Worm (Caenorhabditis elegans) whole organism, L2 larva: ENCODE results near the gene D1025.10.

Experiments used
- C34F6.9 ChIP-seq: fragments of 150-350 bp; optimal IDR thresholded peaks from 2 replicates; lab custom pipeline; 2014; ENCODE audit warnings: missing biosample characterization, missing genetic modification characterization
- Y55F3AM.14 ChIP-seq: fragments of 200-800 bp; sonication (Bioruptor generic); optimal IDR thresholded peaks from 2 replicates; lab custom pipeline; 2018; ENCODE audit warnings: mild to moderate bottlenecking, missing genetic modification characterization, missing compliant biosample characterization
- ZK546.5 ChIP-seq: sonication (generic microtip); optimal IDR thresholded peaks from 2 replicates; lab custom pipeline; 2017; ENCODE audit warnings: missing biosample characterization, missing genetic modification characterization
- alr-1 ChIP-seq: fragments of 150-350 bp; optimal IDR thresholded peaks from 2 replicates; lab custom pipeline; 2014; ENCODE audit warnings: missing biosample characterization, missing genetic modification characterization
- aly-2 ChIP-seq: fragments of 150-350 bp; optimal IDR thresholded peaks from 2 replicates; lab custom pipeline; 2014; ENCODE audit warnings: missing biosample characterization, missing genetic modification characterization
- ama-1 ChIP-seq: fragments of 150-350 bp; optimal IDR thresholded peaks from 2 replicates; lab custom pipeline; 2018; ENCODE audit warnings: inconsistent platforms
- ceh-16 ChIP-seq: fragments of 150-350 bp; optimal IDR thresholded peaks from 2 replicates; lab custom pipeline; 2014; ENCODE audit warnings: missing biosample characterization, missing genetic modification characterization
- crh-2 ChIP-seq: sonication (generic microtip); optimal IDR thresholded peaks from 2 replicates; lab custom pipeline; 2017; ENCODE audit warnings: missing biosample characterization, missing genetic modification characterization
- dmd-4 ChIP-seq: sonication (generic microtip); optimal IDR thresholded peaks from 2 replicates; lab custom pipeline; 2017; ENCODE audit warnings: missing biosample characterization, missing genetic modification characterization
- elt-1 ChIP-seq: fragments of 150-350 bp; optimal IDR thresholded peaks from 2 replicates; lab custom pipeline; 2014; ENCODE audit warnings: missing biosample characterization, missing genetic modification characterization
- fos-1 ChIP-seq: fragments of 150-350 bp; optimal IDR thresholded peaks from 2 replicates; lab custom pipeline; 2014; ENCODE audit warnings: missing biosample characterization, missing genetic modification characterization
- gmeb-1 ChIP-seq: fragments of 150-350 bp; optimal IDR thresholded peaks from 2 replicates; lab custom pipeline; 2014; ENCODE audit warnings: missing biosample characterization, missing genetic modification characterization
- lin-11 ChIP-seq: fragments of 150-350 bp; sonication (generic microtip); optimal IDR thresholded peaks from 2 replicates; lab custom pipeline; 2014; ENCODE audit warnings: missing biosample characterization, missing genetic modification characterization, inconsistent platforms, mixed read lengths
- lin-13 ChIP-seq: fragments of 150-350 bp; optimal IDR thresholded peaks from 2 replicates; lab custom pipeline; 2014; ENCODE audit warnings: missing biosample characterization, missing genetic modification reagents, missing genetic modification characterization
- lsy-2 ChIP-seq, 2 experiments: fragments of 150-350 bp in 1 of 2; sonication (generic microtip) in 1 of 2; optimal IDR thresholded peaks; 2 replicates each; lab custom pipeline; 2014 to 2017; ENCODE audit warnings: missing biosample characterization in 2 of 2, missing genetic modification characterization in 2 of 2
- mab-5 ChIP-seq: fragments of 150-350 bp; optimal IDR thresholded peaks from 2 replicates; lab custom pipeline; 2014; ENCODE audit warnings: missing biosample characterization, missing genetic modification characterization
- mdl-1 ChIP-seq, 2 experiments: fragments of 150-350 bp in 1 of 2; sonication (generic microtip) in 1 of 2; optimal IDR thresholded peaks; 2 replicates each; lab custom pipeline; 2017; ENCODE audit warnings: missing biosample characterization in 2 of 2, missing genetic modification characterization in 2 of 2
- nhr-12 ChIP-seq: fragments of 150-350 bp; optimal IDR thresholded peaks from 2 replicates; lab custom pipeline; 2014; ENCODE audit warnings: missing biosample characterization, missing genetic modification characterization
- nhr-129 ChIP-seq: fragments of 150-350 bp; optimal IDR thresholded peaks from 2 replicates; lab custom pipeline; 2014; ENCODE audit warnings: missing biosample characterization, missing genetic modification characterization
- nhr-21 ChIP-seq: fragments of 150-350 bp; optimal IDR thresholded peaks from 2 replicates; lab custom pipeline; 2014; ENCODE audit warnings: missing biosample characterization, missing genetic modification characterization
- nhr-23 ChIP-seq: fragments of 150-350 bp; optimal IDR thresholded peaks from 2 replicates; lab custom pipeline; 2014; ENCODE audit warnings: missing biosample characterization, missing genetic modification reagents, missing genetic modification characterization
- nhr-237 ChIP-seq: fragments of 150-350 bp; optimal IDR thresholded peaks from 2 replicates; lab custom pipeline; 2014; ENCODE audit warnings: missing biosample characterization, missing genetic modification characterization
- peb-1 ChIP-seq: fragments of 150-350 bp; optimal IDR thresholded peaks from 2 replicates; lab custom pipeline; 2014; ENCODE audit warnings: missing biosample characterization, missing genetic modification characterization
- skn-1 ChIP-seq: sonication (generic microtip); optimal IDR thresholded peaks from 2 replicates; lab custom pipeline; 2017; ENCODE audit warnings: missing biosample characterization, missing genetic modification characterization
- sma-3 ChIP-seq: sonication (generic microtip); optimal IDR thresholded peaks from 2 replicates; lab custom pipeline; 2016; ENCODE audit warnings: missing genetic modification reagents, missing genetic modification characterization, missing compliant biosample characterization
- sma-9 ChIP-seq, 2 experiments: fragments of 150-350 bp in 1 of 2; sonication (generic microtip) in 1 of 2; optimal IDR thresholded peaks; 2 replicates each; lab custom pipeline; 2014 to 2016; ENCODE audit warnings: missing genetic modification characterization in 2 of 2, mild to moderate bottlenecking in 1 of 2, missing biosample characterization in 1 of 2, missing compliant biosample characterization in 1 of 2, missing genetic modification reagents in 1 of 2, moderate library complexity in 1 of 2
- snpc-4 ChIP-seq: fragments of 150-350 bp; optimal IDR thresholded peaks from 2 replicates; lab custom pipeline; 2014; ENCODE audit warnings: missing biosample characterization, missing genetic modification characterization
- unc-39 ChIP-seq: fragments of 150-350 bp; optimal IDR thresholded peaks from 2 replicates; lab custom pipeline; 2014; ENCODE audit warnings: missing biosample characterization, missing genetic modification characterization
- unc-55 ChIP-seq: fragments of 150-350 bp; sonication (generic microtip); optimal IDR thresholded peaks from 3 replicates; lab custom pipeline; 2014; ENCODE audit warnings: missing biosample characterization, missing genetic modification reagents, missing genetic modification characterization
- zag-1 ChIP-seq: fragments of 150-350 bp; optimal IDR thresholded peaks from 2 replicates; lab custom pipeline; 2014; ENCODE audit warnings: missing biosample characterization, missing genetic modification characterization
- ztf-11 ChIP-seq: sonication (generic microtip); optimal IDR thresholded peaks from 2 replicates; lab custom pipeline; 2017; ENCODE audit warnings: missing biosample characterization, missing genetic modification characterization
- ztf-4 ChIP-seq: fragments of 150-350 bp; optimal IDR thresholded peaks from 2 replicates; lab custom pipeline; 2014; ENCODE audit warnings: missing biosample characterization, missing genetic modification characterization

Gene D1025.10

ce11 chrX:14535913-14536312 is 19.3 kb downstream of the D1025.10 start:
- TF ChIP-seq unc-39 (tag; lab: Kevin White, UChicago): no peak
- no peak for TF ChIP-seq nhr-21 (tag; lab: Kevin White, UChicago)
- TF ChIP-seq mab-5 (tag; lab: Kevin White, UChicago): no peak

- no peak for TF ChIP-seq nhr-129 (tag; lab: Kevin White, UChicago)
- no peak for TF ChIP-seq alr-1
- TF ChIP-seq fos-1 (tag; lab: Kevin White, UChicago): peak; percentile 29
Observed at ce11 chrX:14537625-14538024, 21.0 kb downstream of the D1025.10 start.

- TF ChIP-seq zag-1 (tag; lab: Kevin White, UChicago) (no peak), sma-9 (GFP tag; optimal IDR thresholded peaks at IDR 0.05; lab: Kevin White, UChicago) (peak; percentile 5), sma-9 (tag; optimal IDR thresholded peaks at IDR 0.05; lab: Kevin White, UChicago) (no peak), gmeb-1 (tag; lab: Kevin White, UChicago) (peak; percentile 31), fos-1 (tag; lab: Kevin White, UChicago) (peak; percentile 51), peb-1 (tag; lab: Kevin White, UChicago) (no peak), nhr-12 (tag; lab: Kevin White, UChicago) (no peak), Y55F3AM.14 (GFP tag; lab: Kevin White, UChicago) (no peak)
Observed at ce11 chrX:14539468-14539867, 22.8 kb downstream of the D1025.10 start.

DNA sequence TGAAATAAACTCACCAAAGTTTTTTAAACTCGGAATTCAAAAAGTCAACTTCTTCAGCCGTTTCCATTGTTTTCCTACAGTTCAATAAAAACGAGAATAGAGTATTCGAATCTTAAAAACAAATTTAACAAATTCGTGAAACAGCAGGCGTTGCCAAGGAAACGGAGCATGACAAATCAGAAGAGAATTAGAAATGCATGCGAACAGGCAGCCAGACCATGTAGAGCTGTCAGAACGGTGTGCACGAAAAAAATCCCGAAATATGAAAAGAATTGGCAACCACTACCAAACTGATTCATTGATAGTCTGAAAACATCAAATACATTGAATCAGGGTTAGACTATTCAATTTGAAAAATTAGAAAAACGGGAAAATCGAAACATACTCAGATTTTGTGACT is 25.3 kb downstream of the D1025.10 start, which contains the start of gene fbxa-81:
fbxa-81 (minus strand) TSS at position 101 of the 400 bp plus-strand sequence.
- TF ChIP-seq snpc-4 (tag; lab: Kevin White, UChicago): no peak
- TF ChIP-seq ztf-4 (tag; lab: Kevin White, UChicago): no peak
- no peak for TF ChIP-seq nhr-129 (tag; lab: Kevin White, UChicago)
- TF ChIP-seq sma-3 (GFP tag; lab: Kevin White, UChicago): no peak
- TF ChIP-seq mdl-1 (tag; optimal IDR thresholded peaks at IDR 0.05; lab: Kevin White, UChicago): no peak
- TF ChIP-seq elt-1 (tag; lab: Kevin White, UChicago): no peak
- no peak for TF ChIP-seq peb-1 (tag; lab: Kevin White, UChicago)
- TF ChIP-seq ztf-11 (tag; lab: Kevin White, UChicago): no peak
- TF ChIP-seq crh-2 (tag; lab: Kevin White, UChicago): no peak
- TF ChIP-seq C34F6.9 (tag; lab: Kevin White, UChicago): no peak
- no peak for TF ChIP-seq ZK546.5
- TF ChIP-seq, all 48 proteins: peak for 0

ce11 chrX:14543224-14543623 is 26.6 kb downstream of the D1025.10 start, which contains the start of gene T24C2.3:
Gene T24C2.3 (plus strand): TSS chrX:14543524.
- no peak for TF ChIP-seq mab-5 (tag; lab: Kevin White, UChicago)
- TF ChIP-seq aly-2 (tag; lab: Kevin White, UChicago): no peak
- TF ChIP-seq nhr-129 (tag; lab: Kevin White, UChicago): no peak
- no peak for TF ChIP-seq ztf-4 (tag; lab: Kevin White, UChicago)
- no peak for TF ChIP-seq snpc-4 (tag; lab: Kevin White, UChicago)
- TF ChIP-seq lsy-2 (tag; optimal IDR thresholded peaks at IDR 0.05; lab: Kevin White, UChicago): no peak
- no peak for TF ChIP-seq zag-1 (tag; lab: Kevin White, UChicago)
- no peak for TF ChIP-seq lin-13 (GFP tag; lab: Kevin White, UChicago)
- TF ChIP-seq ceh-16 (tag; lab: Kevin White, UChicago): no peak
- TF ChIP-seq peb-1 (tag; lab: Kevin White, UChicago): no peak
- no peak for TF ChIP-seq nhr-23
- no peak for TF ChIP-seq unc-55 (GFP tag; lab: Kevin White, UChicago)
- TF ChIP-seq lin-11: no peak
- no peak for TF ChIP-seq dmd-4 (tag; lab: Kevin White, UChicago)
- no peak for TF ChIP-seq nhr-237 (tag; lab: Kevin White, UChicago)
- TF ChIP-seq skn-1: no peak

- no peak for TF ChIP-seq ama-1 (lab: Kevin White, UChicago)
- TF ChIP-seq unc-55 (GFP tag; lab: Kevin White, UChicago): no peak
- TF ChIP-seq ztf-11 (tag; lab: Kevin White, UChicago): no peak
Observed at ce11 chrX:14545543-14545942, 28.9 kb downstream of the D1025.10 start, which contains the start of gene enri-2. Gene enri-2 (plus strand): TSS chrX:14545843.
